Fruit fly (Drosophila melanogaster): ENCODE data around the gene E23.

E23 gene

dm6 chr2L:3361821-3362220 lies 7.2 kb upstream of the E23 start:
- no peak for TF ChIP-seq CG17801 (GFP tag; optimal IDR thresholded peaks at IDR 0.05; ENCODE audit: partially characterized antibody)

DNA sequence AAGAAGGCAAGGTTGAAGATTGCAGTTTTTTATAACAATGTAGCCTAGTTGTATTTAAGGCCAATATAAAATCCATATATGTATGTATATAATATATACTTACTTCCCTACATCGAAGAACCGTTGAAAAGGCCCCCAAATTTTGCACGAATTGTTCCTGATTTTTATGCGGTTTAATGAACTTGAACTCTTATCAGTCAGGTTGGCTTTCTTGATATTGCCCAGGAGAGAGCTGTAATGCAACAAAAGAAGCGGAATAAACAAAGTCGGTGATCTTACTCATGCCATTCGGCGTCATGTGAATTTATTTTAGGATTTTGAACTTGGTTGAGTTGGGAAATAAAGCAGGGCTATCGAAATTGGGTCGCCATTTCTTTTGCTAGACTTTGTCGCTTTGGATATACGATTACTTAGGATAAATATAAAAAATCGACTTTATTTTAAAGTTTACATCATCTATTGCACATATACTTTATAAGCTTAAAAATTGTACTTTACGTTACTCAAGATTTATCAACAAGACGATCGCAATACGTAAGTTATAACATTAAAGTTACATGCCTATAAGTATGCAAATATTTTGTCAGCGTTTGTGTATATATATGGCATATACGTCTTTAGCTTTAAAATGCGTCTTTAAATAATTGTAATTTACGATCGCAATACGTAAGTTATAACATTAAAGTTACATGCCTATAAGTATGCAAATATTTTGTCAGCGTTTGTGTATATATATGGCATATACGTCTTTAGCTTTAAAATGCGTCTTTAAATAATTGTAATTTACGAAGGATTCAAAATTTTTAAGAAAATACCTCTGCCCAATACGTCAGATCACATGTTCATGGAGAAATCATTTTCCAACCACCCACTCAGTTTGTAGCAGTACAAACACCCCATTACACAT lies 2.4 kb upstream of the E23 start, which contains the start of gene CG8838:
Gene CG8838 (plus strand): TSS at position 857 of the 907 bp plus-strand sequence.
- TF ChIP-seq CG17801 (GFP tag; optimal IDR thresholded peaks at IDR 0.05; ENCODE audit: partially characterized antibody): no peak

DNA sequence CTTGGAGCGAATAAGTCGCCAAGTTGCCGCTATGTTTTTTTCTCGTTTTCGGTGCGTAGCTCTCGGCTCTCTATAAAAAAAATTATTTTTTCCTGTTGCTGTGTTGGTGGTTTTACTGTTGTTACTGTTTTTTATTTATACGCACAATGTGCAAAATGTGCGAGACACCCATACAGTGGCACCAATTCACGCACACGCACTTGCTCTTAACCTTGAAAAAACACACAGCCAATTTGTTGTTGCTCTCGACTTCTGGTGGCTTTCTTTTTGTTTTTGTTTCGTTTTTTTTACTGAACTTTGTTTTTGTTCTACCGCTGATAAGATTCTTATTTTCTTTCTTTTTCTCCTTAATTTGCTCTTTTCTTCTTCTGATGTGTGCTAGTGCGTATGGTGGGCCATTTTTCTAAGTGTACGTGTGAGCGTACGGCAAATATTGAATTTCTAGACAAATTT lies 1.6 kb upstream of the E23 start:
- no peak for TF ChIP-seq CG17801 (GFP tag; optimal IDR thresholded peaks at IDR 0.05; ENCODE audit: partially characterized antibody)

DNA sequence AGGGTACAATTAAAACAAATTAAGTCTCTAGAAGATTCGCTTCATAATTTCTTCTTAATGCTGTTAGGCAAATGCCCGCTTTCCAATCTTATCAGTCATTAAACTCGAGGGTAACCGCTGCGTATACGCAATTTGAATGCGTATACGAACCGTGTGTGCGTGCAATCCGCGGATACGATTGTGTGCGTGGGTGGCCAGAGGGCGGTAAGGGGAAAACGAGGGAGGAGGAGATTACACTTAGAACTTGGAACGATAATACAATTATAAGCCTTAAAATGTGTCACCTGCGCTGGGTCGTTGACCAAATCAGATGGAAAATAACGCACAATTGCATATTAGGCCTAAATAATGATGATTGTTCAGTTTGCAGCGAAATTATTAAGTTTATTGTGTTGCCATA lies 1.2 kb upstream of the E23 start:
- no peak for TF ChIP-seq CG17801 (GFP tag; optimal IDR thresholded peaks at IDR 0.05; ENCODE audit: partially characterized antibody)

dm6 chr2L:3353791-3354190 lies 838 bp downstream of the E23 start:
- TF ChIP-seq CG17801 (GFP tag; optimal IDR thresholded peaks at IDR 0.05; ENCODE audit: partially characterized antibody): no peak

DNA sequence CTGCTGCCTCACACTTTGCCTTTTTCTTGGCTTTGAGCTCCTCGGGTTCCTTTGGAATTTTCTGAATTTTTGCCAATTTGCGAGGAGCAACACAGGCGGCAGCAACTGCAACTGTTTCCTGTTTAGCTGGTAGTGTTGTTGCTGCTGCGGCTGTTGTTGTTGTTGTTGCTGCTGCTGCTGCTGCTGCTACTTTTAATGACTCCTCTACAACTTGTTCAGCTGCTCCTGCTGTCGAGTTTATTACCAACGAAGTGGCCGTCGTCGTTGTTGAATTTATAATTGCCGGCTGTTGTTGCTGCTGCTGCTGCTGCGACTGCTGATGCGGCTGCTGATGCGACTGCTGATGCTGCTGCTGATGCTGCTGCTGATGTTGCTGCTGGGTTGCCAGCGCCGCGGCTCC lies 1.7 kb downstream of the E23 start:
- no peak for TF ChIP-seq CG17801 (GFP tag; optimal IDR thresholded peaks at IDR 0.05; ENCODE audit: partially characterized antibody)

DNA sequence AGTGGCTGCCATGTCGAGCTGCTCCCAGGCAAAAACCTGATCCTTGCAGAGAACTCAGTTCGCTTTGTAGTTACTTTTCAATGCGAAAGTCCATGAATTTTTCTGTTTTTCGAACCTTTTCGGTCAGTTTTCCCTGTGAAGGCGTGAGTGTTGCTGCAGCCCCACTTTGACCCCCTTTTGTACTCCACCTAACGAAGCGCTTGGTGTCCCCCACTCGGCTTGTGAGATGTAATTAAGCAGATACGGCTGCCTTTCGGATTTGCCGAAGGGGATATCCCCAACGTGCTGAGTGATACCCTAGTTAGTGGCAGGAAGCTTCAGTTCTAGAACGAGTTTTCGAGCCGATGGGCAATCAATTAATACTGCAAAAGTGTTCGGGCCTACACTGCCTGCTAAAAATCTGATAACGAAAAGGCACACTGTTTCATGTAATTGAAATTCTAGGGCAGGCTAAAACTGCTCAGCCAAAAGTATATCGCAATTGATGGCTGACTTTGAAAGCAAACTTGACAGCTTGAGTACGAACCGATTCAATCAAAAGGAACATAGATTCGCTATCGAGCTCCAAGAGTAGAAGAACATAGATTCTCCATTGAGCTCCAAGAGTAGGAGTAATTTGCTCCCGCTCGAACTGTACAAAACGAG lies 2.9 kb downstream of the E23 start:
- no peak for TF ChIP-seq CG17801 (GFP tag; optimal IDR thresholded peaks at IDR 0.05; ENCODE audit: partially characterized antibody)

dm6 chr2L:3348146-3348747 lies 6.4 kb downstream of the E23 start:
- peak; percentile 30 for TF ChIP-seq CG17801 (GFP tag; optimal IDR thresholded peaks at IDR 0.05; ENCODE audit: partially characterized antibody)

dm6 chr2L:3346483-3346839 lies 8.2 kb downstream of the E23 start:
- no peak for TF ChIP-seq CG17801 (GFP tag; optimal IDR thresholded peaks at IDR 0.05; ENCODE audit: partially characterized antibody)

DNA sequence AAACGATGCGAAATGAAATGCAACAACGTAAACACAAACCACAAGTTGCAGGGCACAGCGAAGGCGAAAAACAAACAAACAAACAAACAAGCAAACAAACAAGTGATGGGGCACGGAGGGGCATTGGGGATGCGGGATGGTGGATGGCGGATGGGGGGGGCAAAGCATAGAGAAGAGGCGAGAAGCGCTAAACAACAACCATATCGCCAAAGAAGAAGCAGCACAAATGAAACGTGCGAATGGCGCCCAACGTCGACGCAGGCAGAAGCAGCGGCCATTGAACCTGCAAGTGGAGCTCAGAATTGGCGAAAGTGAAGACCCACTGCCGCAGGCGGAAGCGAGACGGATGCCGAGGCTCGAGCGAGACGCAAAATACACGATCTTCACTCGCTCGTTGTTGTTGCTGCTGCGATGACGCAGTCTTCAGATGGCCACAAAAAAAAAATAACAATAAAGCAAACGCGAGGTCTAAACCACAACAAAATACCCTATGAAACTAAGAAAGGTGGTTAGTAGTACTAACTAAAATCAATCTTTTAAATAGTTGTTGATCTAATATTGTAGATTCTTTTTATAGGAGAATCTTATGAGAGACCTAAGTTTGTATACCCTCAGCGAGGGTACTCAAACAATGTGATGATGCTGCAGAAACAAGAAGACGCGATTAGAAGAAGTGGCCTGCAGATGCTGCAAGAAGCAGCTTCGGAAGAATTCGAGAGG lies 8.7 kb downstream of the E23 start:
- no peak for TF ChIP-seq CG17801 (GFP tag; optimal IDR thresholded peaks at IDR 0.05; ENCODE audit: partially characterized antibody)

- TF ChIP-seq CG17801 (GFP tag; optimal IDR thresholded peaks at IDR 0.05; ENCODE audit: partially characterized antibody): no peak
These were observed 12.3 kb downstream of the E23 start for dm6 chr2L:3342369-3342768.

dm6 chr2L:3341231-3341935 lies 13.2 kb downstream of the E23 start:
- no peak for TF ChIP-seq CG17801 (GFP tag; optimal IDR thresholded peaks at IDR 0.05; ENCODE audit: partially characterized antibody)

DNA sequence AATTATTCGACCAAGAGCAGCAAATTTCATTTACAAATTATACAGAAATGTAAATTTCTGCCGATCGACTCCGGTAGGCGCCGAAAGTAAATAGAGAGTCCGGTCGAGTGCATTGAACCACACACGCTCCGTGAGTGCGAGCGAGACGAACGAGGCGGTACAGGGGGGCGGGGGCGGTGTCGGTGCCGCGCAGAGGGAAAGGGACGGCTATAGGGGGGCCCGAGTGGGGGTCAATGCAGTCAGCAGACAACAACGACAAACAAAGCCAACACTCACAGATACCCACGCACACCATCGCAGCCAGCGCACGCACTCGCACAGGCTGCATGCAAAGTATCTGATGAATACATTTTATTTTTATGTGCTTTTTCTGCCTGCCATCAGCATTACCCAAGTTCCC lies 15.2 kb downstream of the E23 start:
- TF ChIP-seq CG17801 (GFP tag; optimal IDR thresholded peaks at IDR 0.05; ENCODE audit: partially characterized antibody): no peak

- no peak for TF ChIP-seq CG17801 (GFP tag; optimal IDR thresholded peaks at IDR 0.05; ENCODE audit: partially characterized antibody)
These were observed 15.9 kb downstream of the E23 start for dm6 chr2L:3338566-3339215.
